Fruit fly (Drosophila melanogaster): ENCODE measurements around the gene RpS5a.

The RpS5a gene

dm6 chrX:17129733-17130466 is 18.2 kb downstream of the RpS5a start (continued):
- TF ChIP-seq CG12942 (GFP tag; optimal IDR thresholded peaks at IDR 0.05) (peak; percentile 53), shn (GFP tag; optimal IDR thresholded peaks at IDR 0.05) (no peak), CG2116 (GFP tag; optimal IDR thresholded peaks at IDR 0.05) (peak; percentile 23), CG7357 (GFP tag; IDR thresholded peaks at IDR 0.05) (peak; percentile 49; the same call in 1 of the 3 replicates), Optix (GFP tag; IDR thresholded peaks at IDR 0.05) (no peak; the same call in 2 of the 3 replicates), CG32772 (GFP tag; IDR thresholded peaks at IDR 0.05) (peak; percentile 72), HLH3B (GFP tag; IDR thresholded peaks at IDR 0.05) (peak; percentile 82), abd-A (tag; optimal IDR thresholded peaks at IDR 0.05) (peak; percentile 58), CG6175 (GFP tag; IDR thresholded peaks at IDR 0.05) (no peak), mirr (GFP tag; optimal IDR thresholded peaks at IDR 0.05) (no peak), slou (GFP tag; optimal IDR thresholded peaks at IDR 0.05) (peak; percentile 70), fu2 (GFP tag; optimal IDR thresholded peaks at IDR 0.05) (no peak), seq (GFP tag; IDR thresholded peaks at IDR 0.05) (peak; percentile 73), CG11247 (GFP tag; IDR thresholded peaks at IDR 0.05) (peak; percentile 61; the same call in 1 of the 2 replicates), ftz-f1 (GFP tag; optimal IDR thresholded peaks at IDR 0.05) (no peak), Antp (GFP tag; optimal IDR thresholded peaks at IDR 0.05) (no peak), kah (GFP tag; optimal IDR thresholded peaks at IDR 0.05) (peak; percentile 75), E2f1 (GFP tag; IDR thresholded peaks at IDR 0.05) (peak; percentile 82), CG8765 (GFP tag; IDR thresholded peaks at IDR 0.05) (no peak), H15 (GFP tag; IDR thresholded peaks at IDR 0.05) (peak; percentile 62; the same call in 1 of the 3 replicates), dmrt11E (tag; optimal IDR thresholded peaks at IDR 0.05) (peak; percentile 69), Dek (tag; optimal IDR thresholded peaks at IDR 0.05) (peak; percentile 79), tx (GFP tag; optimal IDR thresholded peaks at IDR 0.05) (no peak), CG14860 (GFP tag; IDR thresholded peaks at IDR 0.05; ENCODE audit: partially characterized antibody) (no peak), CG34224 (GFP tag; IDR thresholded peaks at IDR 0.05; ENCODE audit: partially characterized antibody) (no peak), D19A (tag; optimal IDR thresholded peaks at IDR 0.05) (peak; percentile 83), ems (GFP tag; optimal IDR thresholded peaks at IDR 0.05) (peak; percentile 31), lbe (GFP tag; optimal IDR thresholded peaks at IDR 0.05) (peak; percentile 48), CG15696 (tag; optimal IDR thresholded peaks at IDR 0.05) (peak; percentile 39), Vsx1 (GFP tag; optimal IDR thresholded peaks at IDR 0.05) (peak; percentile 69), CG3995 (GFP tag; optimal IDR thresholded peaks at IDR 0.05) (no peak), sc (optimal IDR thresholded peaks at IDR 0.05) (no peak), sc (GFP tag; optimal IDR thresholded peaks at IDR 0.05) (peak; percentile 65), Camta (GFP tag; optimal IDR thresholded peaks at IDR 0.05) (peak; percentile 35), Sry-δ (GFP tag; optimal IDR thresholded peaks at IDR 0.05) (no peak), CG9727 (GFP tag; optimal IDR thresholded peaks at IDR 0.05) (peak; percentile 84), tap (tag; optimal IDR thresholded peaks at IDR 0.05) (peak; percentile 76), CG3163 (GFP tag; optimal IDR thresholded peaks at IDR 0.05) (peak; percentile 12), dmrt99B (tag; optimal IDR thresholded peaks at IDR 0.05) (peak; percentile 90), CG1647 (GFP tag; optimal IDR thresholded peaks at IDR 0.05) (no peak), CG9932 (GFP tag; IDR thresholded peaks at IDR 0.05) (no peak; the same call in none of the 2 replicates), CG5953 (GFP tag; IDR thresholded peaks at IDR 0.05) (peak; percentile 80; the same call in 1 of the 2 replicates), CG34376 (GFP tag; optimal IDR thresholded peaks at IDR 0.05) (peak; percentile 58), scrt (GFP tag; optimal IDR thresholded peaks at IDR 0.05) (peak; percentile 74), vvl (GFP tag; IDR thresholded peaks at IDR 0.05) (peak; percentile 90), bowl (GFP tag; IDR thresholded peaks at IDR 0.05) (0 out of 2 replicates have a peak, but pooled peaks have one; percentile 36), lola (GFP tag; optimal IDR thresholded peaks at IDR 0.05) (peak in 1 of 3 experiments; percentile 69), CG3407 (GFP tag; optimal IDR thresholded peaks at IDR 0.05) (peak; percentile 70), z (GFP tag; IDR thresholded peaks at IDR 0.05) (no peak), CG8478 (optimal IDR thresholded peaks at IDR 0.05) (no peak)

Data from whole organism, embryonic.